Worm (Caenorhabditis elegans) whole organism, L3 larva: ENCODE results near the gene R03G5.6.

ENCODE experiments used
- egl-27 ChIP-seq: sonication (generic microtip); optimal IDR thresholded peaks from 4 replicates; lab custom pipeline; 2017; ENCODE audit warnings: missing biosample characterization, missing genetic modification reagents, missing genetic modification characterization
- elt-2 ChIP-seq: sonication (generic microtip); optimal IDR thresholded peaks from 2 replicates; lab custom pipeline; 2016; ENCODE audit warnings: missing genetic modification reagents, mild to moderate bottlenecking, missing genetic modification characterization, missing compliant biosample characterization
- jun-1 ChIP-seq: fragments of 150-350 bp; optimal IDR thresholded peaks from 2 replicates; lab custom pipeline; 2014; ENCODE audit warnings: missing biosample characterization, missing genetic modification reagents, missing genetic modification characterization
- mdl-1 ChIP-seq: fragments of 150-350 bp; optimal IDR thresholded peaks from 2 replicates; lab custom pipeline; 2014; ENCODE audit warnings: missing biosample characterization, missing genetic modification characterization
- nhr-12 ChIP-seq: fragments of 150-350 bp; optimal IDR thresholded peaks from 2 replicates; lab custom pipeline; 2014; ENCODE audit warnings: missing biosample characterization, missing genetic modification characterization
- nhr-237 ChIP-seq: fragments of 150-350 bp; optimal IDR thresholded peaks from 2 replicates; lab custom pipeline; 2014; ENCODE audit warnings: missing biosample characterization, missing genetic modification characterization
- nhr-77 ChIP-seq: fragments of 150-350 bp; optimal IDR thresholded peaks from 2 replicates; lab custom pipeline; 2014; ENCODE audit warnings: missing biosample characterization, missing genetic modification characterization
- pha-4 ChIP-seq: fragments of 150-350 bp; optimal IDR thresholded peaks from 2 replicates; lab custom pipeline; 2014; ENCODE audit warnings: missing biosample characterization, missing genetic modification reagents, missing genetic modification characterization
- pqm-1 ChIP-seq: fragments of 150-350 bp; optimal IDR thresholded peaks from 2 replicates; lab custom pipeline; 2017; ENCODE audit warnings: missing biosample characterization, missing genetic modification characterization, inconsistent platforms
- unc-62 ChIP-seq: fragments of 150-350 bp; sonication (generic microtip); optimal IDR thresholded peaks from 4 replicates; lab custom pipeline; 2014; ENCODE audit warnings: missing biosample characterization, missing genetic modification reagents, missing genetic modification characterization
- ztf-11 ChIP-seq: fragments of 150-350 bp; optimal IDR thresholded peaks from 2 replicates; lab custom pipeline; 2014; ENCODE audit warnings: missing biosample characterization, missing genetic modification characterization

DNA sequence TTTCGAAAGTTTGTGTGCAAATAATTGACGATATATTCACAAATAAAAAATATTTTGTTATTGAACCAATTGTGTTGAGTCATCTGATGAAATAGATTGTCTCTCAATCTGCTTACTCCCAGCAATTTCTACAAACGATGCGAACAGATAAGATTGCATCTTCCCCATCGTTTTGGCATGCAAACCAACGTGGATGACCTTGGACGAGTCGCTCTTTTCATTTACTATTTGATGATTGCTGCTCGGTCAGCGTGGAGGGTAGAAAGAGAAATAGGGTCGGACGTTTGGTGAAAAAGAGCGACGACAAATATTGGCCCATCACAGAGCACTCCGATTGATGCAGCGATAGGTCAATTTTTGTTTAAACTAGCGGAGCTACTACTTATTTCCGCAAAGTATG, 9.0 kb upstream of the R03G5.6 start:
- no peak for TF ChIP-seq unc-62 (GFP tag; lab: Kevin White, UChicago)
- peak; percentile 50 for TF ChIP-seq elt-2 (tag; lab: Kevin White, UChicago)
- peak; percentile 41 for TF ChIP-seq jun-1 (tag; lab: Kevin White, UChicago)
- no peak for TF ChIP-seq nhr-237 (tag; lab: Kevin White, UChicago)
- no peak for TF ChIP-seq pqm-1
- TF ChIP-seq pha-4, result peak; percentile 70
- no peak for TF ChIP-seq ztf-11 (tag; lab: Kevin White, UChicago)
- TF ChIP-seq mdl-1 (tag; lab: Kevin White, UChicago), result no peak
- TF ChIP-seq egl-27 (tag; lab: Kevin White, UChicago), result no peak
- TF ChIP-seq nhr-77, result no peak
- TF ChIP-seq nhr-12 (tag; lab: Kevin White, UChicago), result peak; percentile 13
